Worm (Caenorhabditis elegans): ENCODE measurements around the gene F56A11.5.

The F56A11.5 gene

ce11 chrIV:570799-571300 lies at the start of gene F56A11.5:
Gene F56A11.5 (minus strand): TSS chrIV:570849.
- no peak for TF ChIP-seq him-1 (tag; optimal IDR thresholded peaks at IDR 0.05)
- no peak for TF ChIP-seq dao-5 (tag; optimal IDR thresholded peaks at IDR 0.05)
- TF ChIP-seq W03F9.2 (tag; optimal IDR thresholded peaks at IDR 0.05): no peak

ce11 chrIV:620324-620723 lies 49.7 kb upstream of the F56A11.5 start:
- TF ChIP-seq W03F9.2 (tag; optimal IDR thresholded peaks at IDR 0.05): no peak
- TF ChIP-seq dao-5 (tag; optimal IDR thresholded peaks at IDR 0.05): peak; percentile 48
- peak; percentile 56 for TF ChIP-seq him-1 (tag; optimal IDR thresholded peaks at IDR 0.05)

ce11 chrIV:619766-620165 lies 49.1 kb upstream of the F56A11.5 start:
- TF ChIP-seq W03F9.2 (tag; optimal IDR thresholded peaks at IDR 0.05): no peak
- TF ChIP-seq dao-5 (tag; optimal IDR thresholded peaks at IDR 0.05): no peak
- TF ChIP-seq him-1 (tag; optimal IDR thresholded peaks at IDR 0.05): no peak

ce11 chrIV:615244-615643 lies 44.6 kb upstream of the F56A11.5 start, which contains the start of gene C18H7.1:
Gene C18H7.1 (plus strand): TSS chrIV:615544.
- TF ChIP-seq him-1 (tag; optimal IDR thresholded peaks at IDR 0.05): no peak
- no peak for TF ChIP-seq W03F9.2 (tag; optimal IDR thresholded peaks at IDR 0.05)
- no peak for TF ChIP-seq dao-5 (tag; optimal IDR thresholded peaks at IDR 0.05)

DNA sequence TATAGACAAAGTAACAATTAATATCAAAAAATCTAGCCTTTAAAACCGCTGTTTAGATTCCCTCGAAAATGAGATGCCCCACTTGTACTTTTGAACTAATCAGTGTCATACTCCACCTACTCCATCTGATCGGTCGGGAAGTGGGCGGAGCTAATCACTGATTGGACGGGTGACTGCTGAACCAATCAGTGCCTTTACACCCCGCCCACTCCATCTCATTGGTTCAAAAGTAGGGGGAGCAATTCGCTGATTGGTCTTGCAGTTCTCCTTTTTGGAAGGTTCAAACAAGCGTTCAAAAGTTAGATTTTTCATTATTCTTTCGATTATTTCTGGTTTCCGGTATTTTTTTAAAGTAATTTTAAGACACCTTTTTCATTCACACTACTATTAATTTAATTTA lies 42.5 kb upstream of the F56A11.5 start:
- TF ChIP-seq dao-5 (tag; optimal IDR thresholded peaks at IDR 0.05) (no peak), him-1 (tag; optimal IDR thresholded peaks at IDR 0.05) (no peak), W03F9.2 (tag; optimal IDR thresholded peaks at IDR 0.05) (no peak)

DNA sequence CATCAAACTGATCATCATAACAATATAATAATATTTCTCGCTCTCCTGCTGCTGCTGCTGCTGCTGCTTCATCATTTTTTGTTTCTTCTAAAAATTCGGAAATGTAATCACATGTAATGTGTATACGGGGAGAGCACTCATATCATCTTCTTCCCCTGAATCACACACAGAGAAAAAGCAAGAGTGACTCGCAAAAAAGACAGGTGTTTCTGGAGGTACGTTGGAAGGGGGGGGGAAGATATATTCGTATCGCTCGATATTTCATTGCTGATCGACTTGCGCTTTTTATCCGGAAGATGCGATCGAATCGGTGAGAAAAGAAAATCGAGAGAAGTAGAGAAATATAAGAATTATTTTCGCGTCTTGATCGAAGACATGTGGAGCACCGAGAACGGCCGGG lies 37.0 kb upstream of the F56A11.5 start:
- TF ChIP-seq W03F9.2 (tag; optimal IDR thresholded peaks at IDR 0.05): no peak
- TF ChIP-seq him-1 (tag; optimal IDR thresholded peaks at IDR 0.05): no peak
- TF ChIP-seq dao-5 (tag; optimal IDR thresholded peaks at IDR 0.05): no peak

DNA sequence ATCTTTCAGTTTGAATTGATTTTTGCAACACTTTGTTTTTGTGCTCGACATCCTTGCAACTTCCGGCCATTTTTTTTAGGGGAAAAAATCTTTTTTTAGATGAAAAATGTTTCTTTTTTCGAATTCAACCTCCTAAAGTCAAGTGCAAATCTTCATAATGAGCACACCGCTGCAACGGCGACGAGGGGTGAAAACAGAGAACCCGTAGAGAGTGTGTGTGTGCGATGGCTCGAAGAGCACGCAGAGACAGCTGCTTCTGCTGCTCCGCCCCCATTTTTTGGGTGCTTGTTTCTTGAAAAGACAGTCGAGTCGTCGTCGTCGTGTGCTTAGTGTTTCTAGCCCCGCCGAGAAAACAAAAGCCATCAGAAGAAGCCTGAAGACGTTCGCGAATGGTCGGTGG lies 35.4 kb upstream of the F56A11.5 start, which contains the start of gene inx-18:
inx-18 (plus strand) TSS at position 301 of the 400 bp plus-strand sequence.
- no peak for TF ChIP-seq him-1 (tag; optimal IDR thresholded peaks at IDR 0.05)
- TF ChIP-seq W03F9.2 (tag; optimal IDR thresholded peaks at IDR 0.05): no peak
- TF ChIP-seq dao-5 (tag; optimal IDR thresholded peaks at IDR 0.05): no peak

DNA sequence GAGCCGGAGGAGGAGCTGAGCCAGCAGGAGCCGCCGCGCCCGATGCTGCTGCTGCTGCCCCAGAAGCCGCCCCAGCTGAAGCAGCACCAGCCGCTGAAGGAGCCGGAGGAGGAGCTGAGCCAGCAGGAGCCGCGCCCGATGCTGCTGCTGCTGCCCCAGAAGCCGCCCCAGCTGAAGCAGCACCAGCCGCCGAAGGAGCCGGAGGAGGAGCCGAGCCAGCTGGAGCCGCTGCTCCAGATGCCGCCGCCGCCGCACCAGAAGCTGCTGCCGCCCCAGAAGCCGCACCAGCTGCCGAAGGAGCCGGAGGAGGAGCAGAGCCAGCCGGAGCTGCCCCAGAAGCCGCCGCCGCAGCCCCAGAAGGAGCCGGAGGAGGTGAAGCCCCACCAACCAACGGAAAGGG lies 34.8 kb upstream of the F56A11.5 start:
- TF ChIP-seq him-1 (tag; optimal IDR thresholded peaks at IDR 0.05): no peak
- no peak for TF ChIP-seq dao-5 (tag; optimal IDR thresholded peaks at IDR 0.05)
- TF ChIP-seq W03F9.2 (tag; optimal IDR thresholded peaks at IDR 0.05): no peak

DNA sequence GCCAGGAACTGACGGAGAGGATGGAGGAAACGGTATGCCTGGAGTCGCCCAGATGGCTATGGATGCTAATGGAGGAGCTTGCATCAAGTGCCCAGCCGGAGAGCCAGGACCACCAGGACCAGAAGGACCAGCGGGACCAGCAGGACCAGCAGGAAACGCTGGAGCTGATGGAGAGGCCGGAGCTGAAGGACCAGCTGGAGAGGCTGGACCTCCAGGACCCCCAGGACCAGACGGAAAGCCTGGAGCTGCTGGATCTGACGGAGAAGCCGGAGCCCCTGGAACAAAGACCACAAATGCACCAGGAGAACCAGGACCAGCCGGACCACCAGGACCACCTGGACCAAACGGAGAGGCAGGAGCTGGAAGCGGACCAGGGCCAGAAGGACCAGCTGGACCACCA lies 34.2 kb upstream of the F56A11.5 start:
- TF ChIP-seq him-1 (tag; optimal IDR thresholded peaks at IDR 0.05): no peak
- TF ChIP-seq W03F9.2 (tag; optimal IDR thresholded peaks at IDR 0.05): no peak
- TF ChIP-seq dao-5 (tag; optimal IDR thresholded peaks at IDR 0.05): no peak

- TF ChIP-seq W03F9.2 (tag; optimal IDR thresholded peaks at IDR 0.05): no peak
- no peak for TF ChIP-seq him-1 (tag; optimal IDR thresholded peaks at IDR 0.05)
- TF ChIP-seq dao-5 (tag; optimal IDR thresholded peaks at IDR 0.05): no peak
Measured at ce11 chrIV:604144-604543, 33.5 kb upstream of the F56A11.5 start, which contains the start of gene col-102. Gene col-102 (plus strand): TSS chrIV:604444.

- TF ChIP-seq dao-5 (tag; optimal IDR thresholded peaks at IDR 0.05) (no peak), him-1 (tag; optimal IDR thresholded peaks at IDR 0.05) (no peak), W03F9.2 (tag; optimal IDR thresholded peaks at IDR 0.05) (no peak)
Measured at ce11 chrIV:603543-603942, 32.9 kb upstream of the F56A11.5 start, which contains the start of gene prmt-4. Gene prmt-4 (minus strand): TSS chrIV:603643.

- TF ChIP-seq him-1 (tag; optimal IDR thresholded peaks at IDR 0.05) (no peak), dao-5 (tag; optimal IDR thresholded peaks at IDR 0.05) (no peak), W03F9.2 (tag; optimal IDR thresholded peaks at IDR 0.05) (no peak)
Measured at ce11 chrIV:601595-601994, 30.9 kb upstream of the F56A11.5 start, which contains the start of gene srt-59. Gene srt-59 (minus strand): TSS chrIV:601695.

ce11 chrIV:596292-596952 lies 25.8 kb upstream of the F56A11.5 start, which contains the start of the genes C18H7.7 and C18H7.11:
Gene C18H7.7 (minus strand): TSS chrIV:596392.
Gene C18H7.11 (plus strand): TSS chrIV:596902.
- no peak for TF ChIP-seq him-1 (tag; optimal IDR thresholded peaks at IDR 0.05)
- no peak for TF ChIP-seq W03F9.2 (tag; optimal IDR thresholded peaks at IDR 0.05)
- TF ChIP-seq dao-5 (tag; optimal IDR thresholded peaks at IDR 0.05): no peak

DNA sequence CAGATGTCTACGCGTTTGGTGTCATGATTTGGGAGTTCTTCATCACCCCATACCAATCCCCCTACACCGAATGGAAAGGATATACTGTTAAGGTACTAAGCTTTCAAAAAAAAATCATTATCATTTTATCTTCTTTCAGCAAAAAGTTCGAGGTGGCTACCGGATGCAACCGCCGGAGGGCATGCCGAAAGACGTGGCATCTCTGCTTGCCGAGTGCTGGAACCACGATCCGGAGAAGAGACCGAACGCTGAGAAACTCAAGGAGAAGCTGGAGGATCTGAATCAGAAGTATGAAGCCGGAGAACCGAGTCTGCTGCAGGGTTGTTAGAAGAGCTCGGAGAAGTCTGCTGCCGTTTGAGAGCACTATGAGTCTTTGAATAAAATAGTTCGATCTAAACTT lies 24.2 kb upstream of the F56A11.5 start:
- TF ChIP-seq dao-5 (tag; optimal IDR thresholded peaks at IDR 0.05) (no peak), him-1 (tag; optimal IDR thresholded peaks at IDR 0.05) (no peak), W03F9.2 (tag; optimal IDR thresholded peaks at IDR 0.05) (no peak)

Measured in whole organism, L4/young adult.